Fruit fly (Drosophila melanogaster): ENCODE measurements around the gene pigeon.

The pigeon gene

DNA sequence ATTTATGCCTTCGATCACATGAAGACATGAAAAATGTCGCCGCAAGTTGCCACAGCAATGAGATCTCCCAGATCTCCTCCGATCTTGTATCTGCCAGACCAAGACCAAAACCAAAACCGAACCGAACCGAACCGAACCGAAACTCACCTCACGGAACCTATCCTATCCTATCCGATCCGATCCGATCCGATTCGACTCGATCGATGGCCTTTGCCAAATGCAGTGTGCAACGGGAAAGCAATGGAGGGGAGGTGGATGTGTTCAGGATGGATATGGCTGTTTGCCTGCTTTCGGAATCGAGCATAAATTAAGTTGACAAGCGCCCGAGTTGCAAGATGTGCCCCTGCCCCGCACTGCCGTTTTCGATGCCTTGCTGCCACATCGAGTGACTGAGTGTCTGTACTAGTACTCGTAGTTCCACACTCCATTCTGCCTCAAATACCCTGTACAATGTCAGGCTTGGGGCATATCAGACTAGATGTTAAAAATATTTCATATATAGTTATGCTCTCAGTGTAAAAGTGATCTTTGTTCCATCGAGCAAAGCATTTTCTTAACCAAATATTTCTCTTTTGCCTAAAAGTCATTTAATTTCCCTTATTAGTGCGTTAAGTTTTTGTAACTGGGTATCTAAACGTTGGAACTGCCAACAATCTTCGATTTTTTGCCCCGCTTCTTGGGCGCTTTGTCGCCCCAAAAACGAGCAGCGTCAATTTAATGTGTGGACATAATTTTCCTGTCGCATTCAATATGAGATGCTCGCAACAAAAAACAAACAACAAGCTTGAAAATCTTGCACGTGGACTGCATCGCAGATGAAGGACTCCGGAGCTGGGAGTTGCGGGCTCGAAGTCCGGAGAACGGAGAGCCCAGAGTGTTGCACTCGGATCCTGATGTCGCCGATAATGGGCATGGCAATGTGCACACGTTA is 40.4 kb downstream of the pigeon start (continued):
- TF ChIP-seq CG8089 (GFP tag; optimal IDR thresholded peaks at IDR 0.05) (peak; percentile 71), kay (GFP tag; optimal IDR thresholded peaks at IDR 0.05) (peak; percentile 58), yki (optimal IDR thresholded peaks at IDR 0.05) (no peak), NC2β (GFP tag; optimal IDR thresholded peaks at IDR 0.05) (peak; percentile 82), CG4820 (GFP tag; optimal IDR thresholded peaks at IDR 0.05) (peak; percentile 87), pita (GFP tag; optimal IDR thresholded peaks at IDR 0.05) (no peak), CG18599 (GFP tag; optimal IDR thresholded peaks at IDR 0.05) (peak; percentile 33), Hr3 (GFP tag; optimal IDR thresholded peaks at IDR 0.05) (peak; percentile 83), sqz (GFP tag; optimal IDR thresholded peaks at IDR 0.05) (peak; percentile 58), CG16779 (GFP tag; IDR thresholded peaks at IDR 0.05) (no peak), HmgZ (tag; optimal IDR thresholded peaks at IDR 0.05) (peak; percentile 13), Sox102F (GFP tag; optimal IDR thresholded peaks at IDR 0.05) (peak; percentile 85), bcd (GFP tag; optimal IDR thresholded peaks at IDR 0.05) (peak; percentile 77), cato (GFP tag; optimal IDR thresholded peaks at IDR 0.05; ENCODE audit: borderline replicate concordance) (peak; percentile 57), HLH54F (GFP tag; optimal IDR thresholded peaks at IDR 0.05) (peak; percentile 57), CrebB (tag; optimal IDR thresholded peaks at IDR 0.05) (peak; percentile 46), insv (GFP tag; optimal IDR thresholded peaks at IDR 0.05) (no peak), Sry-δ (GFP tag; optimal IDR thresholded peaks at IDR 0.05) (peak; percentile 44), Nf-YC (tag; optimal IDR thresholded peaks at IDR 0.05) (no peak), CG15696 (tag; optimal IDR thresholded peaks at IDR 0.05) (peak; percentile 70), sima (GFP tag; optimal IDR thresholded peaks at IDR 0.05) (peak; percentile 11), lov (optimal IDR thresholded peaks at IDR 0.05) (no peak), lov (GFP tag; IDR thresholded peaks at IDR 0.05) (peak; percentile 72; the same call in 2 of the 3 replicates), nom (GFP tag; optimal IDR thresholded peaks at IDR 0.05) (peak; percentile 49), gfzf (GFP tag; optimal IDR thresholded peaks at IDR 0.05) (no peak), Rx (GFP tag; IDR thresholded peaks at IDR 0.05) (peak; percentile 64), CG3847 (GFP tag; IDR thresholded peaks at IDR 0.05) (peak; percentile 17; the same call in 1 of the 2 replicates), jumu (GFP tag; optimal IDR thresholded peaks at IDR 0.05) (peak; percentile 82), luna (GFP tag; optimal IDR thresholded peaks at IDR 0.05) (no peak), D19A (tag; optimal IDR thresholded peaks at IDR 0.05) (peak; percentile 86), CG10274 (GFP tag; optimal IDR thresholded peaks at IDR 0.05) (no peak), CG18764 (GFP tag; optimal IDR thresholded peaks at IDR 0.05) (peak; percentile 66), Lhr (GFP tag; optimal IDR thresholded peaks at IDR 0.05) (peak; percentile 71), CG8388 (GFP tag; optimal IDR thresholded peaks at IDR 0.05) (peak; percentile 87), CG9609 (GFP tag; optimal IDR thresholded peaks at IDR 0.05) (peak; percentile 70), fru (optimal IDR thresholded peaks at IDR 0.05) (no peak), CG43689 (GFP tag; IDR thresholded peaks at IDR 0.05) (no peak), wor (GFP tag; IDR thresholded peaks at IDR 0.05) (peak; percentile 78), peb (GFP tag; IDR thresholded peaks at IDR 0.05) (peak; percentile 76), Ptx1 (GFP tag; IDR thresholded peaks at IDR 0.05) (peak; percentile 84), CG16815 (GFP tag; optimal IDR thresholded peaks at IDR 0.05) (peak; percentile 84), Antp (GFP tag; optimal IDR thresholded peaks at IDR 0.05) (peak; percentile 72), CG15269 (tag; optimal IDR thresholded peaks at IDR 0.05) (peak; percentile 52), CG17359 (tag; optimal IDR thresholded peaks at IDR 0.05) (peak; percentile 64), sd (tag; optimal IDR thresholded peaks at IDR 0.05) (no peak), hb (GFP tag; IDR thresholded peaks at IDR 0.05; ENCODE audit: partially characterized antibody) (no peak)
